Worm (Caenorhabditis elegans) whole organism, L4/young adult: ENCODE measurements around the gene mca-1.

Experiments used
- W03F9.2 ChIP-seq: fragments of 150-350 bp; optimal IDR thresholded peaks from 2 replicates; lab custom pipeline; 2014; ENCODE audit warnings: missing biosample characterization, missing genetic modification characterization
- dao-5 ChIP-seq: sonication (generic microtip); optimal IDR thresholded peaks from 2 replicates; lab custom pipeline; 2016; ENCODE audit warnings: missing genotype, missing genetic modification characterization, moderate library complexity, missing compliant biosample characterization
- him-1 ChIP-seq: sonication (generic microtip); optimal IDR thresholded peaks from 2 replicates; lab custom pipeline; 2016; ENCODE audit warnings: missing genotype, missing genetic modification reagents, missing genetic modification characterization, missing compliant biosample characterization

The mca-1 gene

ce11 chrIV:9634848-9635247, at the start of gene mca-1:
TSS of gene mca-1 (minus strand) at chrIV:9634948.
- no peak for TF ChIP-seq him-1
- TF ChIP-seq dao-5 (tag; lab: Kevin White, UChicago), result no peak
- TF ChIP-seq W03F9.2 (tag; lab: Kevin White, UChicago), result no peak

- TF ChIP-seq him-1, result no peak
- TF ChIP-seq dao-5 (tag; lab: Kevin White, UChicago), result no peak
- TF ChIP-seq W03F9.2 (tag; lab: Kevin White, UChicago), result no peak
These were observed 48.7 kb upstream of the mca-1 start, which contains the start of the genes htas-1 and ZK1251.3 for ce11 chrIV:9683433-9683832. TSS of gene htas-1 (minus strand) at chrIV:9683533. TSS of gene ZK1251.3 (plus strand) at chrIV:9683658.

DNA sequence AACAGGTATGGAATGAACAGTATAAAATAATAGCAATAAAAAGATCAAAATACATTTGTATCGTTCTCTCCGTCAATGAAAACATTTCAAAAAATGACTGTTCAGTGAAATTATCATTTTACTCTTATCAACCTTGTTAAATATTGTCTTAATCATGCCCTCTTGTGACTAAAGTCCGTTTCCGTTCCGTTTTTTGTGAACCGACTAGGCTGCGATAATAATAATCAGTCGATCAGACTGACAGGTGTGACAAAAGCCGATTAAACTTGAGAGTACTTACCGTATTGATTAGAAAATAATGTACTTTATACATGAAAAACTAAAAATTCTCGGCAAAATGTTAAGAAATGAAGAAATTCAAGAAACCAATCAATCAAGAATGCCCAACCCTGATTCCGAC, 47.8 kb upstream of the mca-1 start, which contains the start of gene ins-7:
Gene ins-7 (minus strand): TSS at position 332 of the 400 bp plus-strand sequence.
- TF ChIP-seq W03F9.2 (tag; lab: Kevin White, UChicago) (no peak), dao-5 (tag; lab: Kevin White, UChicago) (no peak), him-1 (no peak)

DNA sequence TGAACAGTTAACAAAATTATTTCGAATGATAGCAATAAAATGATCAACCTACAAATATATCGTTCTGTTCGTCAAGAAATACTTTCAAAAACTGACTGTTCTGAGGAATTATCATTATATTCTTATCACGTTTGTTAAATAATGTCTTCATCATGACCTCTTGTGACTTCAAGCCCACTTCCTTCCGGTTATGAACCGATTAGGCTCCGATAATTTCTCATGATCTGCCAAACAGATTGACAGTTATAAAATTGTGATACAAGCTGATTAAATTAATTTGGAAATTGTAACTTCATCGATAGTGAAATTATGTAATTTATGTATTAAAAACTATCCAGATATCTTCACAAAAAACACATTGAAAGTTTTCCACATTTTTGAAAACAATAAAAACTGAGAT, 46.1 kb upstream of the mca-1 start, which contains the start of gene ins-8:
Gene ins-8 (minus strand): TSS at position 101 of the 400 bp plus-strand sequence.
- TF ChIP-seq dao-5 (tag; lab: Kevin White, UChicago), result no peak
- TF ChIP-seq W03F9.2 (tag; lab: Kevin White, UChicago), result no peak
- TF ChIP-seq him-1, result no peak

ce11 chrIV:9679296-9679695, 44.5 kb upstream of the mca-1 start:
- no peak for TF ChIP-seq dao-5 (tag; lab: Kevin White, UChicago)

DNA sequence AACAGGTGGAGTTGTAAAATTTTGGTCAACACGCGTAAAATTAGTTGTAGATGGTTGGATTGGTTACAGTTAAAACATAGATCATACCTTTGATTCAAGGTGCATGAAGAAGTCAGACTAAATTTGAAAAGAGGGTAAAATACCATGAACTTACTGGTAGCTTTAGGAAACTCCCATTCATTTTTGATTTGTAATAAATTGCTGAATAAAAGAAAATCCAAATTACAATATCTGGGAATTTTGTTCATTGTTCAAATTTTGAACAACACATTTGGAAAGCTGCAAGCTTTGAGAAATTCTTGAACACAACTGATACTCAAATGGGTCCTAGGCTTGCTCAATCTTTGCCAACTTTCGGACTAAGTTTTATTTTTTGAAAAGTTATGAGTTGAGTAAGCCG, 43.3 kb upstream of the mca-1 start:
- TF ChIP-seq him-1 (no peak), dao-5 (tag; lab: Kevin White, UChicago) (no peak), W03F9.2 (tag; lab: Kevin White, UChicago) (no peak)

DNA sequence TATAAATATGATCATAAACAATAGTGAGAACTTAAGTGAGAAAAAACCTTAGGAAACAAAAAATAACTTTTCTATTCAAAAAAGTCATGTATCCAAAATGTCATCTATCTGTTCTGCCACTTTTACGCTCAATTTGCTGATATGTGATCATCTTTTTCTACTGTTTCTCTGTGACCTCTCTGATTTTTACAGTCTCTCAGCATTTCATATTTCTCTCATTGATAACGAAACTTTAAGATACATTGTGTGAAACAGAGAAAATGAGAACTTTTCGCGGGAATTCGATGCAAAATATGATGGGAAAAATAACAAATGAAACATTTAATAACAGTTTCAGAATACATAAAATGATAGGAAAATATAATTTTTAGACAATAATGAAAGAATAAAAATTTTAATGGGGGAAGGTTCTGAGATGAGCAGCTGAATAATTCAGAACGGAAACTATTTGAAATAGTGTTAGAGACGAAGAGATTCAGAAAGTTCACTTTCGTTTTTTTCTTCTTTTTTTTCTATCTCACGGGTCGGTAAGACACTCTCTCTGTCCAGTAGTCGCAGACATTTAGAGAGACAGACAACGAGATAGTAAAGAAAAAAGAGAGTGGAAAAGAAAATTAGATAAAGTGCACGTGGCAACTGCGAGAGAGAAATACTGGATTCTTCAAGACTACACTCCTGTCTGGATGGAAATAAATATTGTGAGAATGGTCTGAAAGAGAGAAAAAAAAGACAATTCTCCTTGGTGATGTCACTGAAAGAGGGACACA, 42.7 kb upstream of the mca-1 start:
- TF ChIP-seq W03F9.2 (tag; lab: Kevin White, UChicago) (peak; percentile 49), dao-5 (tag; lab: Kevin White, UChicago) (no peak), him-1 (peak; percentile 1)

ce11 chrIV:9676535-9676934, 41.8 kb upstream of the mca-1 start:
- TF ChIP-seq W03F9.2 (tag; lab: Kevin White, UChicago) (no peak), dao-5 (tag; lab: Kevin White, UChicago) (no peak), him-1 (no peak)

- TF ChIP-seq him-1 (no peak), dao-5 (tag; lab: Kevin White, UChicago) (no peak), W03F9.2 (tag; lab: Kevin White, UChicago) (no peak)
These were observed 40.8 kb upstream of the mca-1 start, which contains the start of gene nhr-34 for ce11 chrIV:9675572-9675971. TSS of gene nhr-34 (minus strand) at chrIV:9675672.

- TF ChIP-seq him-1 (no peak), dao-5 (tag; lab: Kevin White, UChicago) (no peak), W03F9.2 (tag; lab: Kevin White, UChicago) (no peak)
These were observed 39.1 kb upstream of the mca-1 start for ce11 chrIV:9673683-9674336.

ce11 chrIV:9673206-9673605, 38.5 kb upstream of the mca-1 start:
- TF ChIP-seq him-1 (no peak), W03F9.2 (tag; lab: Kevin White, UChicago) (no peak), dao-5 (tag; lab: Kevin White, UChicago) (no peak)

DNA sequence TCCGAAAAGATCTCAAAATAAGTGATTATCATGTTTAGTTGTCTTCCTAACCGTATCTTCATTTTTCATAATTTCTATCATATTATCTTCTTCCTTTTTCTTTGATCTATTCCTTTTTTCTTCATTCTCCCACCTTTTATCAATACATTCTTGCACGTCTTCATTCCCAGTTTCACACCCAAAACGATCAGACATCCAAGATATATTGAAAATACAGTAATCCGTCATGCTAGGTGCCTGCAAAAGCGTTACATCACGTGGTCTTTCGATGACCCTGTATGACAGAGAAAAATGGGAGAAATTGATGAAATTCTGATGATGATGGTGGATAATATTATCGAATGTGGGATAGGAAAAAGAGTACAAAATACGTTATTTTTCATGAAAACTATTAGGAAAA, 37.7 kb upstream of the mca-1 start:
- TF ChIP-seq him-1, result no peak
- TF ChIP-seq dao-5 (tag; lab: Kevin White, UChicago), result no peak

- TF ChIP-seq him-1 (no peak), W03F9.2 (tag; lab: Kevin White, UChicago) (no peak), dao-5 (tag; lab: Kevin White, UChicago) (no peak)
These were observed 36.4 kb upstream of the mca-1 start for ce11 chrIV:9671001-9671652.

DNA sequence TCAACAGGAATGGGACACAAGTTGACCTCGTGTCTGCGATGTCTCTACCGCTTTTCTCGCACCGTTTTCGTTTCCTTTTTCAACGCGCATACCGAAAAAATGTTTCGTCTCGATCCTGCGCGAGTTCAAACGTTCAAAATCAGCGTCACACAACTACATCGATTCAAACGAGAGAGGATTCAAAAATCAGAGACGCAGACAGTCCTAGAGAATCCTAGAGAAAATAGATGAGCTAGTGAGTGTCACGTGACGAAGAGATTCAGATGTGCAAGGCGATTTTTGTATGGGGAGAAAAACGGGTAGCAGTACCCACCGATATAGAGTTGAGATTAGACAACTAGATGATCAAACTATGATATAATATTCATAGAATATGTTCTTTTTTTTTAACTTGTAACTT, 35.2 kb upstream of the mca-1 start:
- no peak for TF ChIP-seq him-1
- TF ChIP-seq W03F9.2 (tag; lab: Kevin White, UChicago), result no peak
- no peak for TF ChIP-seq dao-5 (tag; lab: Kevin White, UChicago)
